2 worm cellular contexts compared by ENCODE assay signal in the genomic region with DNA sequence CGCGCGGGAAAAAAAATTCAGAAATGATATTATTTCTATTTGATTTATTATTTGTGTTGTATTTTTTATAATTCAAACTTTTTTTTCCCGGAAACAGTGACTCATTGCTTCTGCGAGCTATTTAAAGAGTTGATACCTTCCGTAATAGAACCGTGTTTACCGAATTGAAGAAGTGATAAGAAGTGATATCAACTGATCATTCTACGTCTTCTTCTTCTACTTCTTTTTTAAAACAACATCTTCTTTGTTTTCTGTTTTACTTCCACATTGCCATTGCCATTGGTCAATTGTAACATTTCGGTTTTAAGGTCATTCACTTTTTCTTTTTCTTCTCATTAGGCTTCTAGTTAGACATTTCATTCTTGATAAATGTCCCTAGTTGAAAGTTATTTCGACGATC.
TF ChIP-seq lines count a peak whose summit lies in the region.

Gene ttr-32 (plus strand): TSS at position 314 of the 400 bp plus-strand sequence.

TF ChIP-seq in whole organism, L1 larva, 84 proteins besides CTCF, POLR2A, EP300 and RAD21:
- TF ChIP-seq nhr-85 (tag; lab: Kevin White, UChicago) (peak; percentile 60), dpl-1 (GFP tag; optimal IDR thresholded peaks at IDR 0.05; lab: Kevin White, UChicago) (no peak), aly-2 (tag; optimal IDR thresholded peaks at IDR 0.05; lab: Kevin White, UChicago) (no peak), unc-86 (tag; optimal IDR thresholded peaks at IDR 0.05; lab: Kevin White, UChicago) (no peak), ceh-90 (tag; optimal IDR thresholded peaks at IDR 0.05; lab: Kevin White, UChicago) (no peak), pag-3 (tag; optimal IDR thresholded peaks at IDR 0.05; lab: Kevin White, UChicago; ENCODE audit: borderline replicate concordance, insufficient read depth) (peak; percentile 6), elt-3 (tag; optimal IDR thresholded peaks at IDR 0.05; lab: Kevin White, UChicago) (peak in 2 of 6 experiments; percentile 28 to 60), pax-3 (tag; optimal IDR thresholded peaks at IDR 0.05; lab: Kevin White, UChicago) (no peak), lin-14 (GFP tag; optimal IDR thresholded peaks at IDR 0.05; lab: Kevin White, UChicago) (peak; percentile 28), dsc-1 (tag; optimal IDR thresholded peaks at IDR 0.05; lab: Kevin White, UChicago) (no peak), sup-37 (GFP tag; optimal IDR thresholded peaks at IDR 0.05; lab: Kevin White, UChicago) (no peak)
TF ChIP-seq in whole organism, L1 larva: peak in this region for 4.

TF ChIP-seq in whole organism, L2 larva, 48 proteins besides CTCF, POLR2A, EP300 and RAD21:
- TF ChIP-seq nhr-25 (tag; optimal IDR thresholded peaks at IDR 0.05; lab: Kevin White, UChicago) (peak; percentile 56), sma-3 (GFP tag; optimal IDR thresholded peaks at IDR 0.05; lab: Kevin White, UChicago) (peak; percentile 41), ztf-11 (tag; optimal IDR thresholded peaks at IDR 0.05; lab: Kevin White, UChicago) (no peak)
